Worm (Caenorhabditis elegans): Measurements from ENCODE around the gene mcm-5.

- TF ChIP-seq cog-1 (tag; optimal IDR thresholded peaks at IDR 0.05) (no peak), flt-1 (GFP tag; IDR thresholded peaks at IDR 0.05) (no peak), med-1 (GFP tag; optimal IDR thresholded peaks at IDR 0.05; ENCODE audit: insufficient read depth) (no peak), ztf-23 (GFP tag; IDR thresholded peaks at IDR 0.05) (no peak), ref-1 (GFP tag; conservative IDR thresholded peaks at IDR 0.05) (no peak), T22C8.4 (GFP tag; IDR thresholded peaks at IDR 0.05) (no peak), klf-2 (GFP tag; conservative IDR thresholded peaks at IDR 0.05) (no peak)
These were observed 16.5 kb downstream of the mcm-5 start for ce11 chrIII:4274524-4274923.

Data from whole organism, midembryonic.